Fruit fly (Drosophila melanogaster): ENCODE measurements around the gene GXIVsPLA2.

GXIVsPLA2 gene

dm6 chr3L:15996019-15996418, 41.1 kb downstream of the GXIVsPLA2 start:
- TF ChIP-seq sv (GFP tag; optimal IDR thresholded peaks at IDR 0.05) (no peak), brk (GFP tag; optimal IDR thresholded peaks at IDR 0.05) (no peak), CrebA (GFP tag; optimal IDR thresholded peaks at IDR 0.05; ENCODE audit: borderline replicate concordance) (no peak), CG9705 (GFP tag; optimal IDR thresholded peaks at IDR 0.05) (no peak), rgr (GFP tag; optimal IDR thresholded peaks at IDR 0.05) (no peak), Myc (optimal IDR thresholded peaks at IDR 0.05) (no peak), CG32264 (GFP tag; optimal IDR thresholded peaks at IDR 0.05) (no peak), dsf (GFP tag; optimal IDR thresholded peaks at IDR 0.05; ENCODE audit: borderline replicate concordance) (no peak), tai (GFP tag; optimal IDR thresholded peaks at IDR 0.05) (no peak), Abd-B (GFP tag; optimal IDR thresholded peaks at IDR 0.05) (no peak), dl (GFP tag; optimal IDR thresholded peaks at IDR 0.05; ENCODE audit: insufficient read depth in 1 of 2, partially characterized antibody in 2 of 2) (no peak), Jra (GFP tag; optimal IDR thresholded peaks at IDR 0.05) (no peak)

- TF ChIP-seq tai (GFP tag; optimal IDR thresholded peaks at IDR 0.05) (no peak), Myc (optimal IDR thresholded peaks at IDR 0.05) (no peak), Hr83 (GFP tag; optimal IDR thresholded peaks at IDR 0.05; ENCODE audit: poor library complexity, severe bottlenecking) (no peak), Sp1 (GFP tag; optimal IDR thresholded peaks at IDR 0.05) (no peak), dsf (GFP tag; optimal IDR thresholded peaks at IDR 0.05; ENCODE audit: borderline replicate concordance) (no peak), pan (optimal IDR thresholded peaks at IDR 0.05) (no peak), OdsH (GFP tag; optimal IDR thresholded peaks at IDR 0.05) (no peak), Hr78 (GFP tag; optimal IDR thresholded peaks at IDR 0.05) (no peak), HLH106 (tag; optimal IDR thresholded peaks at IDR 0.05) (no peak), Hnf4 (GFP tag; optimal IDR thresholded peaks at IDR 0.05) (no peak), Dif (GFP tag; optimal IDR thresholded peaks at IDR 0.05; ENCODE audit: partially characterized antibody) (no peak), dmrt93B (GFP tag; optimal IDR thresholded peaks at IDR 0.05) (no peak), CG32264 (GFP tag; optimal IDR thresholded peaks at IDR 0.05) (no peak), Vsx2 (GFP tag; optimal IDR thresholded peaks at IDR 0.05; ENCODE audit: partially characterized antibody) (no peak), fru (GFP tag; optimal IDR thresholded peaks at IDR 0.05) (no peak), woc (GFP tag; optimal IDR thresholded peaks at IDR 0.05) (no peak), N (GFP tag; optimal IDR thresholded peaks at IDR 0.05) (no peak), sv (GFP tag; optimal IDR thresholded peaks at IDR 0.05) (no peak), Dfd (GFP tag; optimal IDR thresholded peaks at IDR 0.05) (no peak)
Observed at dm6 chr3L:15998217-15998616, 43.3 kb downstream of the GXIVsPLA2 start.

- no peak for TF ChIP-seq pan (optimal IDR thresholded peaks at IDR 0.05)
- no peak for TF ChIP-seq dmrt93B (GFP tag; optimal IDR thresholded peaks at IDR 0.05)
- TF ChIP-seq Myc (optimal IDR thresholded peaks at IDR 0.05) = no peak
- no peak for TF ChIP-seq dl (GFP tag; optimal IDR thresholded peaks at IDR 0.05; ENCODE audit: insufficient read depth in 1 of 2, partially characterized antibody in 2 of 2)
- no peak for TF ChIP-seq OdsH (GFP tag; optimal IDR thresholded peaks at IDR 0.05)
- no peak for TF ChIP-seq Vsx2 (GFP tag; optimal IDR thresholded peaks at IDR 0.05; ENCODE audit: partially characterized antibody)
- no peak for TF ChIP-seq Jra (GFP tag; optimal IDR thresholded peaks at IDR 0.05)
- TF ChIP-seq Abd-B (GFP tag; optimal IDR thresholded peaks at IDR 0.05) = no peak
- TF ChIP-seq Hnf4 (GFP tag; optimal IDR thresholded peaks at IDR 0.05) = no peak
- TF ChIP-seq N (GFP tag; optimal IDR thresholded peaks at IDR 0.05) = no peak
- no peak for TF ChIP-seq Rel (GFP tag; optimal IDR thresholded peaks at IDR 0.05)
- TF ChIP-seq Rel (tag; optimal IDR thresholded peaks at IDR 0.05) = peak; percentile 90
- no peak for TF ChIP-seq GATAd (GFP tag; optimal IDR thresholded peaks at IDR 0.05)
- TF ChIP-seq Hr83 (GFP tag; optimal IDR thresholded peaks at IDR 0.05; ENCODE audit: poor library complexity, severe bottlenecking) = no peak
- TF ChIP-seq br (GFP tag; optimal IDR thresholded peaks at IDR 0.05) = no peak
- TF ChIP-seq lola (GFP tag; optimal IDR thresholded peaks at IDR 0.05) = no peak
- TF ChIP-seq Dif (GFP tag; optimal IDR thresholded peaks at IDR 0.05; ENCODE audit: partially characterized antibody) = no peak
- TF ChIP-seq tai (GFP tag; optimal IDR thresholded peaks at IDR 0.05) = no peak
- TF ChIP-seq fru (GFP tag; optimal IDR thresholded peaks at IDR 0.05) = peak; percentile 26
- no peak for TF ChIP-seq Hr78 (GFP tag; optimal IDR thresholded peaks at IDR 0.05)
- no peak for TF ChIP-seq ey (GFP tag; optimal IDR thresholded peaks at IDR 0.05)
- TF ChIP-seq woc (GFP tag; optimal IDR thresholded peaks at IDR 0.05) = no peak
- TF ChIP-seq HLH106 (tag; optimal IDR thresholded peaks at IDR 0.05) = no peak
- no peak for TF ChIP-seq CG32264 (GFP tag; optimal IDR thresholded peaks at IDR 0.05)
- TF ChIP-seq psq (GFP tag; optimal IDR thresholded peaks at IDR 0.05) = peak; percentile 37
- TF ChIP-seq Sp1 (GFP tag; optimal IDR thresholded peaks at IDR 0.05) = no peak
- no peak for TF ChIP-seq jim (GFP tag; optimal IDR thresholded peaks at IDR 0.05)
- no peak for TF ChIP-seq foxo (GFP tag; optimal IDR thresholded peaks at IDR 0.05)
- peak; percentile 15 for TF ChIP-seq rgr (GFP tag; optimal IDR thresholded peaks at IDR 0.05)
Observed at dm6 chr3L:15999358-16000005, 44.6 kb downstream of the GXIVsPLA2 start.
